Worm (Caenorhabditis elegans) whole organism, early embryonic: ENCODE results near the gene T26A8.3.
"Not testable (repeated sequence)": the region's sequence is repeated elsewhere in the genome, so short reads cannot be mapped to it uniquely, and the experiment has no call there.

Experiments used
- B0310.2 ChIP-seq: sonication (generic microtip); optimal IDR thresholded peaks from 2 replicates; lab custom pipeline; 2016; ENCODE audit warnings: mild to moderate bottlenecking, missing genetic modification characterization, missing compliant biosample characterization
- F13C5.2 ChIP-seq: sonication (generic microtip); optimal IDR thresholded peaks from 2 replicates; lab custom pipeline; 2017; ENCODE audit warnings: mild to moderate bottlenecking, missing genetic modification characterization, inconsistent platforms, missing compliant biosample characterization
- ama-1 ChIP-seq: fragments of 150-350 bp; optimal IDR thresholded peaks from 2 replicates; lab custom pipeline; 2014
- ceh-13 ChIP-seq: fragments of 200-800 bp; sonication (Bioruptor generic); optimal IDR thresholded peaks from 2 replicates; lab custom pipeline; 2018; ENCODE audit warnings: mild to moderate bottlenecking, missing genetic modification characterization, missing compliant biosample characterization
- ceh-36 ChIP-seq: sonication (generic microtip); optimal IDR thresholded peaks from 2 replicates; lab custom pipeline; 2016; ENCODE audit warnings: missing genetic modification characterization, inconsistent platforms, missing compliant biosample characterization
- ets-7 ChIP-seq: sonication (generic microtip); optimal IDR thresholded peaks from 2 replicates; lab custom pipeline; 2016; ENCODE audit warnings: missing genotype, missing genetic modification characterization, missing compliant biosample characterization
- flt-1 ChIP-seq: fragments of 200-800 bp; sonication (Bioruptor generic); IDR thresholded peaks from 2 replicates; pipeline ENCODE4 v1.3.6; 2022; ENCODE audit warnings: missing genetic modification characterization, missing compliant biosample characterization
- hmg-4 ChIP-seq: fragments of 200-800 bp; sonication (Bioruptor generic); optimal IDR thresholded peaks from 2 replicates; lab custom pipeline; 2018; ENCODE audit warnings: mild to moderate bottlenecking, missing genetic modification characterization, missing compliant biosample characterization
- hnd-1 ChIP-seq: sonication (generic microtip); optimal IDR thresholded peaks from 2 replicates; lab custom pipeline; 2016; ENCODE audit warnings: missing genetic modification characterization, missing compliant biosample characterization
- pes-1 ChIP-seq: fragments of 200-800 bp; sonication (Bioruptor generic); IDR thresholded peaks from 2 replicates; pipeline ENCODE4 v1.3.6; 2022; ENCODE audit warnings: missing genetic modification reagents, missing genetic modification characterization, missing compliant biosample characterization
- sea-1 ChIP-seq: fragments of 200-800 bp; sonication (Bioruptor generic); conservative IDR thresholded peaks from 2 replicates; pipeline ENCODE4 v1.3.6; 2022; ENCODE audit warnings: missing genetic modification characterization, missing compliant biosample characterization
- tbx-37 ChIP-seq: fragments of 200-800 bp; sonication (Bioruptor generic); conservative IDR thresholded peaks from 2 replicates; pipeline ENCODE4 v1.3.6; 2022; ENCODE audit warnings: missing genetic modification reagents, missing genetic modification characterization, missing compliant biosample characterization
- tra-4 ChIP-seq: sonication (generic microtip); optimal IDR thresholded peaks from 2 replicates; lab custom pipeline; 2017; ENCODE audit warnings: missing genetic modification characterization, missing compliant biosample characterization

ce11 chrIV:8412538-8412937, 13.9 kb downstream of the T26A8.3 start:
- not testable (repeated sequence) for TF ChIP-seq ama-1 (lab: Kevin White, UChicago); ets-7 (tag; lab: Kevin White, UChicago); ceh-13 (GFP tag; lab: Kevin White, UChicago); ceh-36 (tag; lab: Kevin White, UChicago); tbx-37 (GFP tag; lab: Robert Waterston, UW); tra-4 (tag; lab: Kevin White, UChicago); hmg-4 (GFP tag; lab: Kevin White, UChicago); B0310.2; F13C5.2 (tag; lab: Kevin White, UChicago); hnd-1
- peak; percentile 69 for TF ChIP-seq flt-1 (GFP tag; lab: Robert Waterston, UW)
- peak; percentile 72; the same call in 1 of the 2 replicates for TF ChIP-seq sea-1
- TF ChIP-seq pes-1 = peak; percentile 79
